Worm (Caenorhabditis elegans): ENCODE results near the gene cdd-1.

ce11 chrX:8219428-8219827, 8.5 kb upstream of the cdd-1 start, which contains the start of gene K02A6.1:
- TF ChIP-seq ama-1 (optimal IDR thresholded peaks at IDR 0.05) (no peak), tbx-37 (GFP tag; conservative IDR thresholded peaks at IDR 0.05) (no peak), tra-4 (tag; optimal IDR thresholded peaks at IDR 0.05) (no peak), ceh-36 (tag; optimal IDR thresholded peaks at IDR 0.05) (no peak), scrt-1 (GFP tag; IDR thresholded peaks at IDR 0.05) (no peak), B0310.2 (tag; optimal IDR thresholded peaks at IDR 0.05) (no peak), ceh-13 (GFP tag; optimal IDR thresholded peaks at IDR 0.05) (no peak)
